Worm (Caenorhabditis elegans): ENCODE data around the gene C46C2.2.
A peak's percentile ranks its signal among the peaks of the same experiment; 100 is the strongest.

Gene C46C2.2

DNA sequence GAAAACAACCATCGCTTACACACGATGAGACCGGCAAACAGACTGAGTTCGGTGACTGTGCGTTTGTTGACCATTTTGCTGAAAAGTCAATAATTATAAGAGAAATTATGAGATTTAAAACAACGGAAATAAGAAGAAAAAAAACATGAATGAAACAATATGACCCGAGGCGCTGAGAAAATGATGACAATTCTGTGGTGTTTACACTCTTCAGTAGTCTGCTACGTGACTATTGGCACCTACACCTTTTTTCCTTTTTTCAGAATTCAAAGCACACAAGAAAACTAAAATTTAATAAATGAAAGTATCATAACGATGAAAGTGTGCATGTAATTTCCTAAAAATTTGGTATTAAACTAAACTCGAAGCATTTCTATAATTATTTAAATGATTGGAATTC, 42.2 kb downstream of the C46C2.2 start, which contains the start of gene Y11D7A.10:
TSS of gene Y11D7A.10 (minus strand) at position 82 of the 400 bp plus-strand sequence.
- TF ChIP-seq lin-35 (GFP tag; optimal IDR thresholded peaks at IDR 0.05) (peak in 1 of 2 experiments; percentile 2), skn-1 (tag; optimal IDR thresholded peaks at IDR 0.05) (peak; percentile 60), ceh-88 (GFP tag; IDR thresholded peaks at IDR 0.05) (no peak)

- TF ChIP-seq ceh-63 (GFP tag; optimal IDR thresholded peaks at IDR 0.05) (no peak), mep-1 (tag; optimal IDR thresholded peaks at IDR 0.05) (peak; percentile 61), nhr-90 (tag; optimal IDR thresholded peaks at IDR 0.05; ENCODE audit: poor library complexity) (peak; percentile 18), ceh-82 (tag; optimal IDR thresholded peaks at IDR 0.05) (peak in 1 of 3 experiments; percentile 7), efl-1 (optimal IDR thresholded peaks at IDR 0.05) (peak; percentile 47 to 62), efl-1 (GFP tag; optimal IDR thresholded peaks at IDR 0.05 in 1 of 2) (peak; percentile 54 to 90), nhr-20 (tag; optimal IDR thresholded peaks at IDR 0.05) (peak; percentile 38), lir-3 (tag; optimal IDR thresholded peaks at IDR 0.05; ENCODE audit: poor library complexity) (no peak), nhr-47 (tag; optimal IDR thresholded peaks at IDR 0.05) (peak; percentile 37), Y116A8C.19 (tag; optimal IDR thresholded peaks at IDR 0.05; ENCODE audit: borderline replicate concordance) (no peak), lsy-2 (tag; optimal IDR thresholded peaks at IDR 0.05) (peak; percentile 60 to 71), aly-2 (tag; optimal IDR thresholded peaks at IDR 0.05) (peak; percentile 31), dpl-1 (GFP tag; optimal IDR thresholded peaks at IDR 0.05) (peak in 2 of 3 experiments; percentile 26 to 59), snu-23 (GFP tag; optimal IDR thresholded peaks at IDR 0.05) (peak; percentile 60), nhr-84 (tag; optimal IDR thresholded peaks at IDR 0.05) (no peak), alr-1 (tag; optimal IDR thresholded peaks at IDR 0.05; ENCODE audit: borderline replicate concordance) (no peak), nhr-71 (tag; optimal IDR thresholded peaks at IDR 0.05) (peak; percentile 63), unc-86 (tag; optimal IDR thresholded peaks at IDR 0.05) (no peak), xbp-1 (tag; optimal IDR thresholded peaks at IDR 0.05) (peak; percentile 56), swsn-7 (tag; optimal IDR thresholded peaks at IDR 0.05) (peak; percentile 43), tbx-2 (tag; optimal IDR thresholded peaks at IDR 0.05) (peak; percentile 36), lin-35 (GFP tag; optimal IDR thresholded peaks at IDR 0.05) (peak; percentile 43 to 56), skn-1 (tag; optimal IDR thresholded peaks at IDR 0.05) (peak; percentile 48), nhr-19 (GFP tag; conservative IDR thresholded peaks at IDR 0.05) (peak; percentile 21; the same call in 1 of the 2 replicates), jun-1 (tag; optimal IDR thresholded peaks at IDR 0.05) (no peak), blmp-1 (tag; optimal IDR thresholded peaks at IDR 0.05) (peak; percentile 38)
Measured at ce11 chrIV:9260334-9260733, 42.8 kb downstream of the C46C2.2 start.

DNA sequence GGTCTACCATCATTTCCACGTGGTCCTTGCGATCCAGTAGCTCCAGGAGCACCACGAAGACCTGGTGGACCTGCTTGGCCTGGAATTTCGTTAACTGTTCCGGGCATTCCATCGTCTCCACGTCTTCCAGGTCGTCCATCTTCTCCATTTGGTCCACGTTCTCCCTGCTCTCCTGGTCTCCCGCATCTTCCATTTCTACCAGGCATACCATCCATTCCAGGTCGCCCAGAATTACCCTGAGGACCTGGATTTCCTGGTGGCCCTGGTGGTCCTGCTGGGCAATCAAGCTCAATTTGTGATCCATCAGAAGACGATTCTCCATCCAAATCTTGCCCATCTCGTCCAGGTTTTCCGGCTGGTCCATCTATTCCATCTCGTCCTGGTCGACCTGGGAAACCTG, 43.3 kb downstream of the C46C2.2 start:
- TF ChIP-seq efl-1 (optimal IDR thresholded peaks at IDR 0.05) = no peak
- TF ChIP-seq efl-1 (GFP tag; optimal IDR thresholded peaks at IDR 0.05 in 1 of 2) = peak in 1 of 2 experiments; percentile 70
- TF ChIP-seq egl-27 (tag; optimal IDR thresholded peaks at IDR 0.05) = no peak
- no peak for TF ChIP-seq lsy-2 (tag; optimal IDR thresholded peaks at IDR 0.05)
- TF ChIP-seq zag-1 (tag; optimal IDR thresholded peaks at IDR 0.05) = no peak

DNA sequence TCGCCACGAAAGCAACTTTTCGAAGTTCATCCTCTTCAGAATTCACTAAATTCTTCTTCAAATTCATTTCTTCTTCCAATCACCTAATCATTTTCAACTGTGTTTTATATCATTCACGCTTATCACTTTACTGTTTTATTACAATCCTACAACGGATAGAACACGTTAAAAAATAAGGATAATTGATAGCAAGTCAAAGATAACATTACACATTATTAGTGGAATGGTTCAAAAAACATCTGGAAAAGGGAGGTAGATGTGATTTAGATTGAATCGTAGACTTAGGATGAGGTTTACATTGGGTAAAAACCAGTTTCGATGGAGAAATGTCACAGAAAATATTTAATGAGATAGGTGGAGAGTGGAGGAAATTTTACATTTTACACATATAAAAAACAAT, 44.2 kb downstream of the C46C2.2 start, which contains the start of gene col-120:
TSS of gene col-120 (minus strand) at position 101 of the 400 bp plus-strand sequence.
- TF ChIP-seq ces-1 (GFP tag; optimal IDR thresholded peaks at IDR 0.05) (no peak), efl-3 (GFP tag; optimal IDR thresholded peaks at IDR 0.05) (no peak), lin-15B (tag; optimal IDR thresholded peaks at IDR 0.05) (no peak), elt-2 (tag; optimal IDR thresholded peaks at IDR 0.05) (no peak), hlh-4 (tag; optimal IDR thresholded peaks at IDR 0.05) (no peak), skn-1 (tag; optimal IDR thresholded peaks at IDR 0.05) (no peak), fkh-8 (tag; optimal IDR thresholded peaks at IDR 0.05) (no peak), lin-35 (GFP tag; optimal IDR thresholded peaks at IDR 0.05) (no peak), C16A3.4 (tag; optimal IDR thresholded peaks at IDR 0.05) (no peak), pqm-1 (tag; optimal IDR thresholded peaks at IDR 0.05) (no peak), rnt-1 (tag; optimal IDR thresholded peaks at IDR 0.05) (no peak), nhr-76 (tag; optimal IDR thresholded peaks at IDR 0.05) (no peak), nhr-47 (tag; optimal IDR thresholded peaks at IDR 0.05) (no peak)

Measured in whole organism, L1 larva.